Worm (Caenorhabditis elegans) whole organism, L2 larva: ENCODE measurements around the gene acr-16.
A peak's percentile ranks its signal among the peaks of the same experiment; 100 is the strongest.
"Not testable (repeated sequence)": the region's sequence is repeated elsewhere in the genome, so short reads cannot be mapped to it uniquely, and the experiment has no call there.

ENCODE experiments used
- C34F6.9 ChIP-seq: fragments of 150-350 bp; optimal IDR thresholded peaks from 2 replicates; lab custom pipeline; 2014; ENCODE audit warnings: missing biosample characterization, missing genetic modification characterization
- F13H6.1 ChIP-seq: sonication (generic microtip); optimal IDR thresholded peaks from 2 replicates; lab custom pipeline; 2016; ENCODE audit warnings: missing genetic modification characterization, missing compliant biosample characterization
- ZK546.5 ChIP-seq: sonication (generic microtip); optimal IDR thresholded peaks from 2 replicates; lab custom pipeline; 2017; ENCODE audit warnings: missing biosample characterization, missing genetic modification characterization
- alr-1 ChIP-seq: fragments of 150-350 bp; optimal IDR thresholded peaks from 2 replicates; lab custom pipeline; 2014; ENCODE audit warnings: missing biosample characterization, missing genetic modification characterization
- blmp-1 ChIP-seq: sonication (generic microtip); optimal IDR thresholded peaks from 2 replicates; lab custom pipeline; 2017; ENCODE audit warnings: missing genetic modification characterization, mild to moderate bottlenecking, missing compliant biosample characterization, antibody characterized with exemption, moderate library complexity; ENCODE audit not compliant: insufficient read depth
- crh-2 ChIP-seq: sonication (generic microtip); optimal IDR thresholded peaks from 2 replicates; lab custom pipeline; 2017; ENCODE audit warnings: missing biosample characterization, missing genetic modification characterization
- dmd-4 ChIP-seq: sonication (generic microtip); optimal IDR thresholded peaks from 2 replicates; lab custom pipeline; 2017; ENCODE audit warnings: missing biosample characterization, missing genetic modification characterization
- egl-27 ChIP-seq: sonication (generic microtip); optimal IDR thresholded peaks from 3 replicates; lab custom pipeline; 2017; ENCODE audit warnings: missing biosample characterization, missing genetic modification reagents, missing genetic modification characterization
- elt-1 ChIP-seq: fragments of 150-350 bp; optimal IDR thresholded peaks from 2 replicates; lab custom pipeline; 2014; ENCODE audit warnings: missing biosample characterization, missing genetic modification characterization
- elt-3 ChIP-seq: sonication (generic microtip); optimal IDR thresholded peaks from 2 replicates; lab custom pipeline; 2017; ENCODE audit warnings: missing biosample characterization, missing genetic modification characterization
- fos-1 ChIP-seq: fragments of 150-350 bp; optimal IDR thresholded peaks from 2 replicates; lab custom pipeline; 2014; ENCODE audit warnings: missing biosample characterization, missing genetic modification characterization
- lin-11 ChIP-seq: fragments of 150-350 bp; sonication (generic microtip); optimal IDR thresholded peaks from 2 replicates; lab custom pipeline; 2014; ENCODE audit warnings: missing biosample characterization, missing genetic modification characterization, inconsistent platforms, mixed read lengths
- lin-13 ChIP-seq: fragments of 150-350 bp; optimal IDR thresholded peaks from 2 replicates; lab custom pipeline; 2014; ENCODE audit warnings: missing biosample characterization, missing genetic modification reagents, missing genetic modification characterization
- lin-39 ChIP-seq: fragments of 150-350 bp; optimal IDR thresholded peaks from 2 replicates; lab custom pipeline; 2014; ENCODE audit warnings: missing biosample characterization, missing genetic modification reagents, missing genetic modification characterization
- mab-5 ChIP-seq: fragments of 150-350 bp; optimal IDR thresholded peaks from 2 replicates; lab custom pipeline; 2014; ENCODE audit warnings: missing biosample characterization, missing genetic modification characterization
- nhr-11 ChIP-seq: fragments of 150-350 bp; optimal IDR thresholded peaks from 2 replicates; lab custom pipeline; 2014; ENCODE audit warnings: missing biosample characterization, missing genetic modification characterization
- nhr-129 ChIP-seq: fragments of 150-350 bp; optimal IDR thresholded peaks from 2 replicates; lab custom pipeline; 2014; ENCODE audit warnings: missing biosample characterization, missing genetic modification characterization
- nhr-237 ChIP-seq: fragments of 150-350 bp; optimal IDR thresholded peaks from 2 replicates; lab custom pipeline; 2014; ENCODE audit warnings: missing biosample characterization, missing genetic modification characterization
- nhr-6 ChIP-seq: fragments of 150-350 bp; optimal IDR thresholded peaks from 2 replicates; lab custom pipeline; 2014; ENCODE audit warnings: missing biosample characterization, missing genetic modification characterization
- nhr-77 ChIP-seq: fragments of 150-350 bp; optimal IDR thresholded peaks from 2 replicates; lab custom pipeline; 2014; ENCODE audit warnings: missing biosample characterization, missing genetic modification characterization
- peb-1 ChIP-seq: fragments of 150-350 bp; optimal IDR thresholded peaks from 2 replicates; lab custom pipeline; 2014; ENCODE audit warnings: missing biosample characterization, missing genetic modification characterization
- sem-4 ChIP-seq: fragments of 150-350 bp; optimal IDR thresholded peaks from 2 replicates; lab custom pipeline; 2014; ENCODE audit warnings: missing biosample characterization, missing genetic modification reagents, missing genetic modification characterization
- skn-1 ChIP-seq: sonication (generic microtip); optimal IDR thresholded peaks from 2 replicates; lab custom pipeline; 2017; ENCODE audit warnings: missing biosample characterization, missing genetic modification characterization
- sma-9 ChIP-seq, 2 experiments: fragments of 150-350 bp in 1 of 2; sonication (generic microtip) in 1 of 2; optimal IDR thresholded peaks; 2 replicates each; lab custom pipeline; 2014 to 2016; ENCODE audit warnings: missing genetic modification characterization in 2 of 2, mild to moderate bottlenecking in 1 of 2, missing biosample characterization in 1 of 2, missing compliant biosample characterization in 1 of 2, missing genetic modification reagents in 1 of 2, moderate library complexity in 1 of 2
- unc-39 ChIP-seq: fragments of 150-350 bp; optimal IDR thresholded peaks from 2 replicates; lab custom pipeline; 2014; ENCODE audit warnings: missing biosample characterization, missing genetic modification characterization
- unc-55 ChIP-seq: fragments of 150-350 bp; sonication (generic microtip); optimal IDR thresholded peaks from 3 replicates; lab custom pipeline; 2014; ENCODE audit warnings: missing biosample characterization, missing genetic modification reagents, missing genetic modification characterization
- unc-62 ChIP-seq: fragments of 150-350 bp; optimal IDR thresholded peaks from 2 replicates; lab custom pipeline; 2014; ENCODE audit warnings: missing biosample characterization, missing genetic modification reagents, missing genetic modification characterization
- zag-1 ChIP-seq: fragments of 150-350 bp; optimal IDR thresholded peaks from 2 replicates; lab custom pipeline; 2014; ENCODE audit warnings: missing biosample characterization, missing genetic modification characterization
- ztf-1 ChIP-seq: fragments of 200-800 bp; sonication (Bioruptor generic); conservative IDR thresholded peaks from 2 replicates; pipeline ENCODE4 v1.3.6; 2022; ENCODE audit warnings: missing genetic modification characterization, missing compliant biosample characterization
- ztf-11 ChIP-seq: sonication (generic microtip); optimal IDR thresholded peaks from 2 replicates; lab custom pipeline; 2017; ENCODE audit warnings: missing biosample characterization, missing genetic modification characterization
- ztf-4 ChIP-seq: fragments of 150-350 bp; optimal IDR thresholded peaks from 2 replicates; lab custom pipeline; 2014; ENCODE audit warnings: missing biosample characterization, missing genetic modification characterization

Gene acr-16

DNA sequence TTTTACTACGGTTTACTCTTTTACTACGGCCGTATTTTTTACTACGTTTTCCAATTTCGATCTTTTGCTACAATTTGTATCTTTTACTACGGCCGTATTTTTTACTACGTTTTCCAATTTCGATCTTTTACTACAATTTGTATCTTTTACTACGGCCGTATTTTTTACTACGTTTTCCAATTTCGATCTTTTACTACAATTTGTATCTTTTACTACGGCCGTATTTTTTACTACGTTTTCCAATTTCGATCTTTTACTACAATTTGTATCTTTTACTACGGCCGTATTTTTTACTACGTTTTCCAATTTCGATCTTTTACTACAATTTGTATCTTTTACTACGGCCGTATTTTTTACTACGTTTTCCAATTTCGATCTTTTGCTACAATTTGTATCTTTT lies 13.7 kb downstream of the acr-16 start, which contains the start of gene F25G6.1:
Gene F25G6.1, plus strand, starts transcription at position 301 of the 400 bp plus-strand sequence.
- not testable (repeated sequence) for TF ChIP-seq mab-5; peb-1 (tag; lab: Kevin White, UChicago); blmp-1

- TF ChIP-seq unc-39 (tag; lab: Kevin White, UChicago): no peak
- no peak for TF ChIP-seq sma-9 (GFP tag; optimal IDR thresholded peaks at IDR 0.05; lab: Kevin White, UChicago)
- TF ChIP-seq sma-9 (tag; optimal IDR thresholded peaks at IDR 0.05; lab: Kevin White, UChicago): no peak
- TF ChIP-seq lin-39 (tag; lab: Kevin White, UChicago): no peak
- TF ChIP-seq nhr-237: no peak
- TF ChIP-seq alr-1 (tag; lab: Kevin White, UChicago): no peak
- TF ChIP-seq egl-27: no peak
- TF ChIP-seq ztf-11: no peak
- no peak for TF ChIP-seq F13H6.1 (tag; lab: Kevin White, UChicago)
- TF ChIP-seq fos-1 (tag; lab: Kevin White, UChicago): no peak
- TF ChIP-seq unc-62: no peak
- TF ChIP-seq C34F6.9 (tag; lab: Kevin White, UChicago): no peak
- TF ChIP-seq lin-11: no peak
- TF ChIP-seq dmd-4 (tag; lab: Kevin White, UChicago): no peak
- no peak for TF ChIP-seq sem-4
- no peak for TF ChIP-seq lin-13
- TF ChIP-seq nhr-77 (tag; lab: Kevin White, UChicago): no peak
- no peak for TF ChIP-seq elt-1
- TF ChIP-seq, all 48 proteins: peak for 0
These were observed 19.9 kb downstream of the acr-16 start, which contains the start of gene C10B5.1 for ce11 chrV:8580961-8581360. Gene C10B5.1 (plus strand): TSS chrV:8581261.

DNA sequence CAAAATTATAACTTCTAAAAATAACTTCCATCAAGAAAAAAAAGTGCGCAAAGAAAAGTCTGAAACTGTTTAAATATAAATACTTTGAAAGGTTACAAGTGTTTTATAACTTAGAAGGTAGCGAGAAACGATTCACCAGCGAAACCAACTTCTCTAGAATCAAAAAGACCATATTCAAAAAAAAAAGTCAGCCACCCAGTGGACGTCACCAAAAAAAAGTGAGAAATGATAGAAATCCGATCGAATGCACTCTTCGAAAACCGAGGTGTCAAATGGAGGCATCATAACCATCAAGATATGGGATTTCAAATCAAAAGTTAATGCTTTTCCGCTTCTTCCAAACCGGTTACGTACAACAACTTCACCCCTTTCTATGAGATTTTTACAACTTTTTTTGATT lies 25.5 kb downstream of the acr-16 start:
- TF ChIP-seq zag-1 (tag; lab: Kevin White, UChicago): no peak
- TF ChIP-seq nhr-6: no peak
- no peak for TF ChIP-seq C34F6.9 (tag; lab: Kevin White, UChicago)
- TF ChIP-seq ztf-4: no peak
- TF ChIP-seq nhr-237: no peak
- TF ChIP-seq unc-39 (tag; lab: Kevin White, UChicago): no peak

ce11 chrV:8586920-8587319 lies 25.9 kb downstream of the acr-16 start:
- TF ChIP-seq sma-9 (GFP tag; optimal IDR thresholded peaks at IDR 0.05; lab: Kevin White, UChicago) (peak; percentile 26), sma-9 (tag; optimal IDR thresholded peaks at IDR 0.05; lab: Kevin White, UChicago) (no peak), crh-2 (peak; percentile 17), skn-1 (tag; lab: Kevin White, UChicago) (no peak), fos-1 (tag; lab: Kevin White, UChicago) (peak; percentile 80)

- no peak for TF ChIP-seq C34F6.9 (tag; lab: Kevin White, UChicago)
- no peak for TF ChIP-seq nhr-6
- no peak for TF ChIP-seq fos-1 (tag; lab: Kevin White, UChicago)
- no peak for TF ChIP-seq unc-55 (GFP tag; lab: Kevin White, UChicago)
- TF ChIP-seq nhr-129 (tag; lab: Kevin White, UChicago): no peak
- no peak for TF ChIP-seq nhr-11 (tag; lab: Kevin White, UChicago)
- TF ChIP-seq ZK546.5 (tag; lab: Kevin White, UChicago): no peak
- TF ChIP-seq peb-1 (tag; lab: Kevin White, UChicago): no peak
- no peak for TF ChIP-seq zag-1 (tag; lab: Kevin White, UChicago)
- TF ChIP-seq lin-39 (tag; lab: Kevin White, UChicago): no peak
- no peak for TF ChIP-seq egl-27
- no peak for TF ChIP-seq skn-1 (tag; lab: Kevin White, UChicago)
- no peak for TF ChIP-seq elt-3 (tag; lab: Kevin White, UChicago)
- TF ChIP-seq lin-11: no peak
These were observed 27.1 kb downstream of the acr-16 start, which contains the start of gene C10B5.3 for ce11 chrV:8588079-8588478. Gene C10B5.3 (minus strand): TSS chrV:8588179.

- TF ChIP-seq lin-13 (no peak), sma-9 (GFP tag; optimal IDR thresholded peaks at IDR 0.05; lab: Kevin White, UChicago) (peak; percentile 10), sma-9 (tag; optimal IDR thresholded peaks at IDR 0.05; lab: Kevin White, UChicago) (no peak), blmp-1 (no peak), ztf-1 (GFP tag; lab: Robert Waterston, UW) (no peak)
These were observed 31.8 kb downstream of the acr-16 start for ce11 chrV:8592691-8593307.
